Worm (Caenorhabditis elegans): ENCODE results near the gene F46B6.12.

- no peak for TF ChIP-seq pha-4 (GFP tag; IDR thresholded peaks at IDR 0.05)
- TF ChIP-seq pha-4 (tag; optimal IDR thresholded peaks at IDR 0.05): no peak
- no peak for TF ChIP-seq ama-1 (optimal IDR thresholded peaks at IDR 0.05)
- TF ChIP-seq ces-1 (GFP tag; optimal IDR thresholded peaks at IDR 0.05): no peak
- no peak for TF ChIP-seq pqm-1 (tag; optimal IDR thresholded peaks at IDR 0.05)
- no peak for TF ChIP-seq gei-8 (GFP tag; optimal IDR thresholded peaks at IDR 0.05)
- no peak for TF ChIP-seq D1046.2 (GFP tag; IDR thresholded peaks at IDR 0.05)
- no peak for TF ChIP-seq ztf-11 (tag; optimal IDR thresholded peaks at IDR 0.05)
- no peak for TF ChIP-seq ceh-62 (tag; optimal IDR thresholded peaks at IDR 0.05)
- no peak for TF ChIP-seq nhr-11 (tag; optimal IDR thresholded peaks at IDR 0.05)
- no peak for TF ChIP-seq fos-1 (tag; optimal IDR thresholded peaks at IDR 0.05)
- TF ChIP-seq aha-1 (tag): no peak
These were observed 22.6 kb upstream of the F46B6.12 start for ce11 chrV:9798212-9798611.
